Fruit fly (Drosophila melanogaster) whole organism, prepupa: ENCODE results near the gene CG44158.
A peak's percentile ranks its signal among the peaks of the same experiment; 100 is the strongest.

Experiments used
- Blimp-1 ChIP-seq: fragments of 200-800 bp; sonication (Bioruptor generic); optimal IDR thresholded peaks from 3 replicates; lab custom pipeline; 2017; ENCODE audit warnings: missing biosample characterization, missing genetic modification characterization, mild to moderate bottlenecking, moderate library complexity, missing genetic modification reagents
- CG10631 ChIP-seq: fragments of 200-800 bp; sonication (Bioruptor generic); optimal IDR thresholded peaks from 2 replicates; lab custom pipeline; 2016; ENCODE audit warnings: missing biosample characterization, missing genetic modification characterization
- CG34406 ChIP-seq: fragments of 200-800 bp; sonication (Bioruptor generic); optimal IDR thresholded peaks from 3 replicates; lab custom pipeline; 2016; ENCODE audit warnings: missing biosample characterization, missing genetic modification characterization
- CG3919 ChIP-seq: fragments of 200-800 bp; sonication (Bioruptor generic); optimal IDR thresholded peaks from 3 replicates; lab custom pipeline; 2016; ENCODE audit warnings: missing biosample characterization, missing genetic modification characterization
- CG8119 ChIP-seq: fragments of 200-800 bp; sonication (Bioruptor generic); IDR thresholded peaks from 3 replicates; pipeline ENCODE4 v1.3.6; 2022; ENCODE audit warnings: missing biosample characterization, missing genetic modification characterization
- Hr38 ChIP-seq: sonication (Bioruptor generic); optimal IDR thresholded peaks from 2 replicates; lab custom pipeline; 2016; ENCODE audit warnings: missing biosample characterization, missing genetic modification characterization
- Hr39 ChIP-seq: fragments of 200-800 bp; sonication (Bioruptor generic); optimal IDR thresholded peaks from 2 replicates; lab custom pipeline; 2016; ENCODE audit warnings: missing biosample characterization, missing genetic modification characterization
- Lpt ChIP-seq: fragments of 200-800 bp; sonication (Bioruptor generic); optimal IDR thresholded peaks from 3 replicates; lab custom pipeline; 2016; ENCODE audit warnings: missing biosample characterization, missing genetic modification characterization
- Met ChIP-seq: fragments of 200-800 bp; sonication (Bioruptor generic); optimal IDR thresholded peaks from 3 replicates; lab custom pipeline; 2016; ENCODE audit warnings: missing biosample characterization, missing genetic modification characterization
- Sox102F ChIP-seq: fragments of 200-800 bp; sonication (Bioruptor generic); optimal IDR thresholded peaks from 2 replicates; lab custom pipeline; 2016; ENCODE audit warnings: missing biosample characterization, mild to moderate bottlenecking, missing genetic modification characterization
- dsx ChIP-seq: fragments of 200-800 bp; optimal IDR thresholded peaks from 3 replicates; lab custom pipeline; 2019; ENCODE audit warnings: missing biosample characterization, mild to moderate bottlenecking, missing genetic modification characterization, moderate library complexity; ENCODE audit not compliant: poor library complexity, severe bottlenecking
- fkh ChIP-seq: fragments of 200-800 bp; sonication (Bioruptor generic); optimal IDR thresholded peaks from 3 replicates; lab custom pipeline; 2017; ENCODE audit warnings: missing biosample characterization, mild to moderate bottlenecking, missing genetic modification characterization, moderate library complexity
- pdm3 ChIP-seq: fragments of 200-800 bp; sonication (Bioruptor generic); optimal IDR thresholded peaks from 3 replicates; lab custom pipeline; 2016; ENCODE audit warnings: missing biosample characterization, missing genetic modification characterization

- TF ChIP-seq pdm3: peak; percentile 73
- TF ChIP-seq Met (GFP tag; lab: Kevin White, UChicago): peak; percentile 68
- no peak for TF ChIP-seq Hr38 (GFP tag; lab: Kevin White, UChicago)
- TF ChIP-seq dsx (GFP tag; lab: Kevin White, UChicago): peak; percentile 10
- TF ChIP-seq CG3919 (GFP tag; lab: Kevin White, UChicago): peak; percentile 69
- TF ChIP-seq CG34406: peak; percentile 13
- TF ChIP-seq Lpt (GFP tag; lab: Kevin White, UChicago): peak; percentile 51
- peak; percentile 66 for TF ChIP-seq Sox102F (GFP tag; lab: Kevin White, UChicago)
- TF ChIP-seq fkh (GFP tag; lab: Kevin White, UChicago): peak; percentile 97
- peak; percentile 61 for TF ChIP-seq CG10631 (GFP tag; lab: Kevin White, UChicago)
- TF ChIP-seq Blimp-1 (GFP tag; lab: Kevin White, UChicago): no peak
- TF ChIP-seq Hr39: peak; percentile 69
- 0 out of 3 replicates have a peak, but pooled peaks have one; percentile 39 for TF ChIP-seq CG8119 (GFP tag; lab: Robert Waterston, UW)
Measured at dm6 chr3R:18164052-18164722, 44.4 kb upstream of the CG44158 start, which contains the start of the genes CG7218 and Cbp20.
